Worm (Caenorhabditis elegans) whole organism, L1 larva: Measurements from ENCODE around the gene T10G3.3.

ENCODE experiments used
- C16A3.4 ChIP-seq: fragments of 150-350 bp; optimal IDR thresholded peaks from 2 replicates; lab custom pipeline; 2014; ENCODE audit warnings: missing biosample characterization, missing genetic modification characterization
- C34B4.2 ChIP-seq: sonication (generic microtip); optimal IDR thresholded peaks from 2 replicates; lab custom pipeline; 2017; ENCODE audit warnings: mild to moderate bottlenecking, missing genetic modification characterization, missing compliant biosample characterization
- F16B12.6 ChIP-seq: fragments of 150-350 bp; optimal IDR thresholded peaks from 2 replicates; lab custom pipeline; 2014; ENCODE audit warnings: missing biosample characterization, missing genetic modification characterization
- alr-1 ChIP-seq: fragments of 200-800 bp; sonication (Bioruptor generic); optimal IDR thresholded peaks from 2 replicates; lab custom pipeline; 2018; ENCODE audit warnings: borderline replicate concordance, mild to moderate bottlenecking, missing genetic modification characterization, missing compliant biosample characterization
- aly-2 ChIP-seq: fragments of 150-350 bp; optimal IDR thresholded peaks from 2 replicates; lab custom pipeline; 2014; ENCODE audit warnings: missing biosample characterization, missing genetic modification characterization
- blmp-1 ChIP-seq: fragments of 150-350 bp; optimal IDR thresholded peaks from 2 replicates; lab custom pipeline; 2014; ENCODE audit warnings: missing biosample characterization, missing genetic modification characterization
- ceh-8 ChIP-seq: fragments of 200-800 bp; sonication (Bioruptor generic); optimal IDR thresholded peaks from 2 replicates; lab custom pipeline; 2018; ENCODE audit warnings: mild to moderate bottlenecking, missing genetic modification characterization, moderate library complexity, missing compliant biosample characterization
- ceh-82 ChIP-seq, 3 experiments: fragments of 150-350 bp in 1 of 3; sonication (generic microtip) in 2 of 3; optimal IDR thresholded peaks; 2 replicates each; lab custom pipeline; 2014 to 2017; ENCODE audit warnings: missing biosample characterization in 3 of 3, missing genetic modification characterization in 3 of 3
- ceh-88 ChIP-seq: fragments of 200-800 bp; sonication (Bioruptor generic); IDR thresholded peaks from 2 replicates; pipeline ENCODE4 v1.3.6; 2022; ENCODE audit warnings: missing genetic modification characterization, missing compliant biosample characterization
- ceh-90 ChIP-seq: sonication (generic microtip); optimal IDR thresholded peaks from 2 replicates; lab custom pipeline; 2016; ENCODE audit warnings: missing genetic modification characterization, missing compliant biosample characterization
- dpl-1 ChIP-seq, 3 experiments: fragments of 150-350 bp in 2 of 3; sonication (generic microtip) in 1 of 3; optimal IDR thresholded peaks; 2 replicates each; lab custom pipeline; 2014 to 2017; ENCODE audit warnings: missing biosample characterization in 3 of 3, missing genetic modification characterization in 3 of 3, missing genetic modification reagents in 3 of 3
- efl-1 ChIP-seq, 4 experiments: fragments of 150-350 bp; optimal IDR thresholded peaks in 3 of 4; peaks in 1 of 4; 1 replicate in 1 of 4; 2 replicates in 3 of 4; lab custom pipeline; 2014; ENCODE audit warnings: missing biosample characterization in 2 of 4, missing genetic modification characterization in 2 of 4, missing genetic modification reagents in 2 of 4
- efl-3 ChIP-seq: fragments of 200-800 bp; sonication (Bioruptor generic); optimal IDR thresholded peaks from 2 replicates; lab custom pipeline; 2018; ENCODE audit warnings: mild to moderate bottlenecking, missing genetic modification characterization, missing compliant biosample characterization
- egl-27 ChIP-seq, 2 experiments: fragments of 150-350 bp in 1 of 2; sonication (generic microtip); optimal IDR thresholded peaks; 3 replicates each; lab custom pipeline; 2017 to 2018; ENCODE audit warnings: missing biosample characterization in 2 of 2, missing genetic modification characterization in 2 of 2, missing genetic modification reagents in 2 of 2
- fkh-4 ChIP-seq: sonication (generic microtip); optimal IDR thresholded peaks from 2 replicates; lab custom pipeline; 2016; ENCODE audit warnings: missing compliant biosample characterization, missing genetic modification characterization, borderline replicate concordance
- fkh-8 ChIP-seq: sonication (generic microtip); optimal IDR thresholded peaks from 2 replicates; lab custom pipeline; 2016; ENCODE audit warnings: mild to moderate bottlenecking, missing genetic modification characterization, missing compliant biosample characterization
- grh-1 ChIP-seq: fragments of 200-800 bp; sonication (Bioruptor generic); IDR thresholded peaks from 2 replicates; pipeline ENCODE4 v1.3.6; 2022; ENCODE audit warnings: missing genetic modification reagents, missing genetic modification characterization, missing compliant biosample characterization
- jun-1 ChIP-seq: fragments of 150-350 bp; optimal IDR thresholded peaks from 2 replicates; lab custom pipeline; 2014; ENCODE audit warnings: missing biosample characterization, missing genetic modification reagents, missing genetic modification characterization
- lin-15B ChIP-seq: fragments of 150-350 bp; sonication (generic microtip); optimal IDR thresholded peaks from 3 replicates; lab custom pipeline; 2014; ENCODE audit warnings: missing biosample characterization, missing genetic modification characterization
- lin-35 ChIP-seq, 2 experiments: fragments of 150-350 bp; optimal IDR thresholded peaks; 2 replicates each; lab custom pipeline; 2014; ENCODE audit warnings: missing biosample characterization in 2 of 2, missing genetic modification characterization in 2 of 2, missing genetic modification reagents in 2 of 2
- lin-39 ChIP-seq: fragments of 150-350 bp; optimal IDR thresholded peaks from 2 replicates; lab custom pipeline; 2014; ENCODE audit warnings: missing biosample characterization, missing genetic modification reagents, missing genetic modification characterization
- lsy-2 ChIP-seq, 2 experiments: fragments of 150-350 bp; optimal IDR thresholded peaks; 2 replicates each; lab custom pipeline; 2014; ENCODE audit warnings: missing biosample characterization in 2 of 2, missing genetic modification characterization in 2 of 2
- mdl-1 ChIP-seq, 2 experiments: fragments of 150-350 bp; optimal IDR thresholded peaks; 2 replicates each; lab custom pipeline; 2014 to 2017; ENCODE audit warnings: missing biosample characterization in 2 of 2, missing genetic modification characterization in 2 of 2, inconsistent platforms in 1 of 2
- nhr-12 ChIP-seq: sonication (generic microtip); optimal IDR thresholded peaks from 2 replicates; lab custom pipeline; 2017; ENCODE audit warnings: missing biosample characterization, missing genetic modification characterization
- nhr-20 ChIP-seq: sonication (generic microtip); optimal IDR thresholded peaks from 2 replicates; lab custom pipeline; 2016; ENCODE audit warnings: mild to moderate bottlenecking, missing genetic modification characterization, missing compliant biosample characterization
- nhr-237 ChIP-seq: fragments of 150-350 bp; optimal IDR thresholded peaks from 2 replicates; lab custom pipeline; 2014; ENCODE audit warnings: missing biosample characterization, missing genetic modification characterization
- nhr-28 ChIP-seq: fragments of 150-350 bp; optimal IDR thresholded peaks from 2 replicates; lab custom pipeline; 2014; ENCODE audit warnings: missing biosample characterization, missing genetic modification characterization
- nhr-47 ChIP-seq: sonication (generic microtip); optimal IDR thresholded peaks from 2 replicates; lab custom pipeline; 2016; ENCODE audit warnings: mild to moderate bottlenecking, missing genetic modification characterization, moderate library complexity, missing compliant biosample characterization
- nhr-71 ChIP-seq: sonication (generic microtip); optimal IDR thresholded peaks from 2 replicates; lab custom pipeline; 2016; ENCODE audit warnings: mild to moderate bottlenecking, missing genetic modification characterization, moderate library complexity, missing compliant biosample characterization
- nhr-76 ChIP-seq: sonication (generic microtip); optimal IDR thresholded peaks from 2 replicates; lab custom pipeline; 2017; ENCODE audit warnings: missing biosample characterization, missing genetic modification characterization
- nhr-84 ChIP-seq: sonication (generic microtip); optimal IDR thresholded peaks from 2 replicates; lab custom pipeline; 2017; ENCODE audit warnings: missing biosample characterization, missing genetic modification characterization
- nhr-90 ChIP-seq: sonication (generic microtip); optimal IDR thresholded peaks from 2 replicates; lab custom pipeline; 2016; ENCODE audit warnings: mild to moderate bottlenecking, missing genetic modification characterization, missing compliant biosample characterization; ENCODE audit not compliant: poor library complexity
- pag-3 ChIP-seq: sonication (generic microtip); optimal IDR thresholded peaks from 2 replicates; lab custom pipeline; 2017; ENCODE audit warnings: missing genetic modification characterization, mild to moderate bottlenecking, missing compliant biosample characterization, antibody characterized with exemption, borderline replicate concordance; ENCODE audit not compliant: insufficient read depth
- pqm-1 ChIP-seq: sonication (generic microtip); optimal IDR thresholded peaks from 3 replicates; lab custom pipeline; 2017; ENCODE audit warnings: missing biosample characterization, missing genetic modification characterization
- rnt-1 ChIP-seq: sonication (generic microtip); optimal IDR thresholded peaks from 2 replicates; lab custom pipeline; 2016; ENCODE audit warnings: mild to moderate bottlenecking, missing genetic modification characterization, moderate library complexity, missing compliant biosample characterization
- snu-23 ChIP-seq: sonication (generic microtip); optimal IDR thresholded peaks from 2 replicates; lab custom pipeline; 2016; ENCODE audit warnings: missing genetic modification characterization, missing compliant biosample characterization
- unc-30 ChIP-seq: sonication (generic microtip); optimal IDR thresholded peaks from 2 replicates; lab custom pipeline; 2017; ENCODE audit warnings: missing biosample characterization, missing genetic modification characterization
- unc-62 ChIP-seq: fragments of 150-350 bp; optimal IDR thresholded peaks from 2 replicates; lab custom pipeline; 2014; ENCODE audit warnings: missing biosample characterization, missing genetic modification reagents, missing genetic modification characterization
- unc-86 ChIP-seq: sonication (generic microtip); optimal IDR thresholded peaks from 2 replicates; lab custom pipeline; 2016; ENCODE audit warnings: missing genetic modification characterization, missing compliant biosample characterization
- unc-98 ChIP-seq: fragments of 200-800 bp; sonication (Bioruptor generic); IDR thresholded peaks from 2 replicates; pipeline ENCODE4 v1.3.6; 2022; ENCODE audit warnings: missing genetic modification characterization, missing compliant biosample characterization
- vab-15 ChIP-seq: sonication (generic microtip); optimal IDR thresholded peaks from 2 replicates; lab custom pipeline; 2017; ENCODE audit warnings: missing genotype, mild to moderate bottlenecking, missing genetic modification characterization, missing compliant biosample characterization
- zag-1 ChIP-seq: fragments of 150-350 bp; optimal IDR thresholded peaks from 2 replicates; lab custom pipeline; 2014; ENCODE audit warnings: missing biosample characterization, missing genetic modification characterization

Gene T10G3.3

DNA sequence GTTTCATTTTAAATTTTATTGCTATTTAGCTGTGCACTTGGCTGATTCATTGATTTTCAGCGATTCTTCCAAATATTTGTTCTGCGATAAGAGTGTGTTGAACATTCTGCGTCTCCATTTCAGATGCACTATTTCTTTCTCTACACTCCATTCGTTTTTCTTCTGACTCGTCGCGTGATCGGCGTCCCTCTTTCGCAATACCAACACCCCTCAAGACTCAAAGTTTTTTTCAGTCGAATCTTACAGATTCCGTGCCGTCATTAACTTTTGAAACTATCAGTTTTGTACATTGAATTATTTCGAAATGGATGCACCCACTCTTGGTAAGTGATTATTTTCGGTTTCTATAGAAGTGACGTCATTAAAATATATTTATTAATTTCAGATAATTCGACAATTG, 27.0 kb downstream of the T10G3.3 start, which contains the start of gene frm-10 (continued):
- TF ChIP-seq unc-98 (GFP tag; lab: Robert Waterston, UW): no peak
- no peak for TF ChIP-seq fkh-4 (tag; lab: Kevin White, UChicago)
- peak; percentile 47 to 63 (median 58) for TF ChIP-seq ceh-82 (tag; optimal IDR thresholded peaks at IDR 0.05; lab: Kevin White, UChicago)
- peak; percentile 18 for TF ChIP-seq blmp-1 (tag; lab: Kevin White, UChicago)
- no peak for TF ChIP-seq unc-62 (GFP tag; lab: Kevin White, UChicago)
- peak; percentile 60 for TF ChIP-seq fkh-8 (tag; lab: Kevin White, UChicago)
- TF ChIP-seq ceh-8 (GFP tag; lab: Kevin White, UChicago): no peak
- no peak for TF ChIP-seq nhr-84 (tag; lab: Kevin White, UChicago)
- no peak for TF ChIP-seq efl-3
- TF ChIP-seq nhr-47 (tag; lab: Kevin White, UChicago): peak; percentile 65
- TF ChIP-seq unc-86: peak; percentile 26
- TF ChIP-seq nhr-71 (tag; lab: Kevin White, UChicago): peak; percentile 83
- no peak for TF ChIP-seq ceh-88
- TF ChIP-seq nhr-90 (tag; lab: Kevin White, UChicago): peak; percentile 22
- no peak for TF ChIP-seq nhr-12
- TF ChIP-seq grh-1 (GFP tag; lab: Robert Waterston, UW): no peak
- peak; percentile 24 for TF ChIP-seq nhr-237 (tag; lab: Kevin White, UChicago)
- no peak for TF ChIP-seq C34B4.2
- TF ChIP-seq vab-15 (tag; lab: Kevin White, UChicago): no peak
- TF ChIP-seq pag-3 (tag; lab: Kevin White, UChicago): no peak
- no peak for TF ChIP-seq zag-1 (tag; lab: Kevin White, UChicago)
- no peak for TF ChIP-seq ceh-90 (tag; lab: Kevin White, UChicago)
- no peak for TF ChIP-seq lin-39
- TF ChIP-seq nhr-20 (tag; lab: Kevin White, UChicago): peak; percentile 78
- no peak for TF ChIP-seq alr-1 (tag; lab: Kevin White, UChicago)
- TF ChIP-seq C16A3.4 (tag; lab: Kevin White, UChicago): peak; percentile 10
- no peak for TF ChIP-seq nhr-76
- peak; percentile 34 for TF ChIP-seq jun-1 (tag; lab: Kevin White, UChicago)
- TF ChIP-seq unc-30 (tag; lab: Kevin White, UChicago): no peak
- TF ChIP-seq pqm-1 (tag; lab: Kevin White, UChicago): peak; percentile 98
- no peak for TF ChIP-seq egl-27 (tag; optimal IDR thresholded peaks at IDR 0.05; lab: Kevin White, UChicago)

DNA sequence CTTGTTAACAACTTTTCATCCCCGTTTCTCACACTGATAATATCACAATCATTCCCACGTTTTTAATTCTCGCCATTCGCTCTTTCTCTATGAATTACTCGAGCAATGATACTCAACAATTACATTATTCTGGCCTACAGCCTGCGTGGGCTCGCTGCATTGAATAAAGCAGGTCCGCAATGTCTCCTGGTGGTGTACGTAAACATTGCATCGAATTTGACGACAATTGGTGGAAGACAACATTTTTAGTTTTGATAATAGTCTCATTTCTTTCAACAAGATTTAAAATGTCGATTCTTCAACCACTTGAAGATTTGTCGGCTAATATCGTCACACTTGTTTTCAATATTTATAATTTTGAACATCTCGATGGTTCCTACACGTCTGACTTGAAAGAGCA, 30.7 kb downstream of the T10G3.3 start, which contains the start of gene bath-39:
Gene bath-39 (plus strand): TSS at position 137 of the 400 bp plus-strand sequence.
- peak; percentile 22 for TF ChIP-seq blmp-1 (tag; lab: Kevin White, UChicago)
- TF ChIP-seq nhr-28 (tag; lab: Kevin White, UChicago): no peak
- no peak for TF ChIP-seq aly-2 (tag; lab: Kevin White, UChicago)
- peak; percentile 1 for TF ChIP-seq lin-15B (tag; lab: Kevin White, UChicago)
- TF ChIP-seq rnt-1 (tag; lab: Kevin White, UChicago): peak; percentile 32
- peak; percentile 18 to 35 for TF ChIP-seq lin-35 (GFP tag; optimal IDR thresholded peaks at IDR 0.05; lab: Kevin White, UChicago)
- no peak for TF ChIP-seq pqm-1 (tag; lab: Kevin White, UChicago)
- peak; percentile 81 for TF ChIP-seq F16B12.6 (tag; lab: Kevin White, UChicago)
- peak; percentile 28 for TF ChIP-seq snu-23
- peak in 2 of 3 experiments; percentile 19 to 48 for TF ChIP-seq dpl-1 (GFP tag; optimal IDR thresholded peaks at IDR 0.05; lab: Kevin White, UChicago)
- TF ChIP-seq efl-1 (optimal IDR thresholded peaks at IDR 0.05; lab: Kevin White, UChicago): peak in 1 of 2 experiments; percentile 28
- TF ChIP-seq efl-1 (GFP tag; optimal IDR thresholded peaks at IDR 0.05 in 1 of 2; lab: Kevin White, UChicago): peak; percentile 19 to 84
- TF ChIP-seq lsy-2 (tag; optimal IDR thresholded peaks at IDR 0.05; lab: Kevin White, UChicago): peak in 1 of 2 experiments; percentile 40
- no peak for TF ChIP-seq fkh-8 (tag; lab: Kevin White, UChicago)
- TF ChIP-seq mdl-1 (tag; optimal IDR thresholded peaks at IDR 0.05; lab: Kevin White, UChicago): no peak
